Fruit fly (Drosophila melanogaster) whole organism, embryonic: ENCODE results near the gene CG33552.

Experiments
- Bgb ChIP-seq: fragments of 200-800 bp; sonication (Bioruptor generic); IDR thresholded peaks from 2 replicates; pipeline ENCODE4 v1.3.6; 2022; ENCODE audit warnings: missing biosample characterization, missing genetic modification characterization; ENCODE audit not compliant: partially characterized antibody
- CG10267 ChIP-seq: fragments of 200-800 bp; sonication (Bioruptor generic); optimal IDR thresholded peaks from 2 replicates; lab custom pipeline; 2018; ENCODE audit warnings: missing biosample characterization, mild to moderate bottlenecking, missing genetic modification characterization, moderate library complexity
- CG11093 ChIP-seq: fragments of 200-800 bp; sonication (Bioruptor generic); IDR thresholded peaks from 3 replicates; pipeline ENCODE4 v1.3.6; 2022; ENCODE audit warnings: missing biosample characterization, missing genetic modification characterization
- CG12155 ChIP-seq: fragments of 200-800 bp; sonication (Bioruptor generic); optimal IDR thresholded peaks from 3 replicates; lab custom pipeline; 2016; ENCODE audit warnings: missing biosample characterization, missing genetic modification characterization
- CG12236 ChIP-seq: fragments of 200-800 bp; sonication (Bioruptor generic); optimal IDR thresholded peaks from 2 replicates; lab custom pipeline; 2016; ENCODE audit warnings: missing biosample characterization, missing genetic modification characterization
- CG12659 ChIP-seq: fragments of 200-800 bp; sonication (Bioruptor generic); optimal IDR thresholded peaks from 3 replicates; lab custom pipeline; 2017; ENCODE audit warnings: mild to moderate bottlenecking, missing biosample characterization, missing genetic modification reagents, missing genetic modification characterization
- CG13287 ChIP-seq: fragments of 200-800 bp; sonication (Bioruptor generic); IDR thresholded peaks from 2 replicates; pipeline ENCODE4 v1.3.6; 2022; ENCODE audit warnings: missing biosample characterization, missing genetic modification characterization; ENCODE audit not compliant: partially characterized antibody
- CG15514 ChIP-seq: fragments of 200-800 bp; sonication (Bioruptor generic); optimal IDR thresholded peaks from 3 replicates; lab custom pipeline; 2017; ENCODE audit warnings: missing biosample characterization, missing genetic modification characterization, mild to moderate bottlenecking, moderate library complexity, missing genetic modification reagents
- CG15601 ChIP-seq: fragments of 200-800 bp; sonication (Bioruptor generic); optimal IDR thresholded peaks from 3 replicates; lab custom pipeline; 2019; ENCODE audit warnings: missing biosample characterization, mild to moderate bottlenecking, missing genetic modification characterization, moderate library complexity
- CG16813 ChIP-seq: fragments of 200-800 bp; sonication (Bioruptor generic); IDR thresholded peaks from 3 replicates; pipeline ENCODE4 v1.3.6; 2022; ENCODE audit warnings: missing biosample characterization, missing genetic modification characterization; ENCODE audit not compliant: partially characterized antibody
- CG17186 ChIP-seq: fragments of 200-800 bp; sonication (Bioruptor generic); optimal IDR thresholded peaks from 3 replicates; lab custom pipeline; 2017; ENCODE audit warnings: missing biosample characterization, missing genetic modification reagents, missing genetic modification characterization
- CG17912 ChIP-seq: fragments of 200-800 bp; sonication (Bioruptor generic); optimal IDR thresholded peaks from 2 replicates; lab custom pipeline; 2018; ENCODE audit warnings: missing biosample characterization, mild to moderate bottlenecking, missing genetic modification characterization
- CG2120 ChIP-seq: fragments of 200-800 bp; sonication (Bioruptor generic); optimal IDR thresholded peaks from 3 replicates; lab custom pipeline; 2016; ENCODE audit warnings: missing biosample characterization, missing genetic modification characterization
- CG2712 ChIP-seq: fragments of 200-800 bp; optimal IDR thresholded peaks from 3 replicates; lab custom pipeline; 2019; ENCODE audit warnings: missing biosample characterization, mild to moderate bottlenecking, missing genetic modification characterization, moderate library complexity
- CG31388 ChIP-seq: fragments of 200-800 bp; sonication (Bioruptor generic); optimal IDR thresholded peaks from 2 replicates; lab custom pipeline; 2016; ENCODE audit warnings: missing biosample characterization, missing genetic modification characterization
- CG3163 ChIP-seq: fragments of 200-800 bp; sonication (Bioruptor generic); optimal IDR thresholded peaks from 3 replicates; lab custom pipeline; 2016; ENCODE audit warnings: missing biosample characterization, missing genetic modification characterization
- CG3281 ChIP-seq: fragments of 200-800 bp; sonication (Bioruptor generic); optimal IDR thresholded peaks from 3 replicates; lab custom pipeline; 2017; ENCODE audit warnings: missing biosample characterization, mild to moderate bottlenecking, missing genetic modification characterization
- CG3407 ChIP-seq: fragments of 200-800 bp; sonication (Bioruptor generic); optimal IDR thresholded peaks from 2 replicates; lab custom pipeline; 2018; ENCODE audit warnings: missing biosample characterization, mild to moderate bottlenecking, missing genetic modification characterization
- CG34224 ChIP-seq: fragments of 200-800 bp; sonication (Bioruptor generic); IDR thresholded peaks from 3 replicates; pipeline ENCODE4 v1.3.6; 2022; ENCODE audit warnings: missing biosample characterization, missing genetic modification characterization; ENCODE audit not compliant: partially characterized antibody
- CG3995 ChIP-seq: fragments of 200-800 bp; sonication (Bioruptor generic); optimal IDR thresholded peaks from 3 replicates; lab custom pipeline; 2016; ENCODE audit warnings: missing biosample characterization, missing genetic modification characterization
- CG7745 ChIP-seq: fragments of 200-800 bp; sonication (Bioruptor generic); optimal IDR thresholded peaks from 2 replicates; lab custom pipeline; 2018; ENCODE audit warnings: missing biosample characterization, mild to moderate bottlenecking, missing genetic modification characterization, moderate library complexity
- CG7928 ChIP-seq: fragments of 200-800 bp; sonication (Bioruptor generic); optimal IDR thresholded peaks from 2 replicates; lab custom pipeline; 2017; ENCODE audit warnings: missing biosample characterization, mild to moderate bottlenecking, missing genetic modification characterization
- CG8290 ChIP-seq, 3 experiments: fragments of 200-800 bp; sonication (Bioruptor generic); optimal IDR thresholded peaks; 2 replicates each; lab custom pipeline; 2016 to 2019; ENCODE audit warnings: missing biosample characterization in 3 of 3, missing genetic modification characterization in 3 of 3, mild to moderate bottlenecking in 2 of 3, moderate library complexity in 1 of 3
- CHES-1-like ChIP-seq: fragments of 200-800 bp; sonication (Bioruptor generic); optimal IDR thresholded peaks from 2 replicates; lab custom pipeline; 2016; ENCODE audit warnings: missing biosample characterization, missing genetic modification characterization
- CoRest ChIP-seq: fragments of 200-800 bp; sonication (Bioruptor generic); optimal IDR thresholded peaks from 3 replicates; lab custom pipeline; 2018; ENCODE audit warnings: missing biosample characterization, mild to moderate bottlenecking, missing genetic modification characterization, moderate library complexity
- D19A ChIP-seq: fragments of 200-800 bp; optimal IDR thresholded peaks from 3 replicates; lab custom pipeline; 2019; ENCODE audit warnings: missing biosample characterization, mild to moderate bottlenecking, missing genetic modification characterization, moderate library complexity
- Dfd ChIP-seq, 2 experiments: fragments of >200 bp; optimal IDR thresholded peaks; 2 replicates each; lab custom pipeline; 2017; ENCODE audit warnings: missing biosample characterization in 2 of 2, missing genetic modification characterization in 2 of 2
- Dref ChIP-seq: fragments of 200-800 bp; sonication (Bioruptor generic); IDR thresholded peaks from 2 replicates; pipeline ENCODE4 v1.3.6; 2022; ENCODE audit warnings: missing biosample characterization, missing genetic modification characterization
- H2.0 ChIP-seq: fragments of 200-800 bp; sonication (Bioruptor generic); IDR thresholded peaks from 2 replicates; pipeline ENCODE4 v1.3.6; 2022; ENCODE audit warnings: missing biosample characterization, missing genetic modification characterization
- MESR4 ChIP-seq: fragments of 200-800 bp; sonication (Bioruptor generic); optimal IDR thresholded peaks from 2 replicates; lab custom pipeline; 2018; ENCODE audit warnings: missing biosample characterization, mild to moderate bottlenecking, missing genetic modification characterization, moderate library complexity
- Myb ChIP-seq: fragments of 200-800 bp; sonication (Bioruptor generic); optimal IDR thresholded peaks from 2 replicates; lab custom pipeline; 2016; ENCODE audit warnings: missing biosample characterization, missing genetic modification characterization
- NfI ChIP-seq: fragments of 200-800 bp; sonication (Bioruptor generic); optimal IDR thresholded peaks from 3 replicates; lab custom pipeline; 2018; ENCODE audit warnings: missing biosample characterization, mild to moderate bottlenecking, missing genetic modification characterization, moderate library complexity
- Ravus ChIP-seq: fragments of 200-800 bp; sonication (Bioruptor generic); IDR thresholded peaks from 2 replicates; pipeline ENCODE4 v1.3.6; 2022; ENCODE audit warnings: missing biosample characterization, missing genetic modification characterization
- Sry-δ ChIP-seq: fragments of 200-800 bp; sonication (Bioruptor generic); optimal IDR thresholded peaks from 2 replicates; lab custom pipeline; 2016; ENCODE audit warnings: missing biosample characterization, missing genetic modification characterization
- Vsx1 ChIP-seq: fragments of 200-800 bp; sonication (Bioruptor generic); optimal IDR thresholded peaks from 2 replicates; lab custom pipeline; 2017; ENCODE audit warnings: missing biosample characterization, mild to moderate bottlenecking, missing genetic modification characterization, missing genetic modification reagents
- aop ChIP-seq: fragments of 200-800 bp; sonication (Bioruptor generic); IDR thresholded peaks from 2 replicates; pipeline ENCODE4 v1.3.6; 2022; ENCODE audit warnings: missing biosample characterization, missing genetic modification characterization
- bbx ChIP-seq: fragments of 200-800 bp; sonication (Bioruptor generic); IDR thresholded peaks from 2 replicates; pipeline ENCODE4 v1.3.6; 2022; ENCODE audit warnings: missing biosample characterization, missing genetic modification characterization; ENCODE audit not compliant: partially characterized antibody
- bcd ChIP-seq: fragments of 200-800 bp; sonication (Bioruptor generic); optimal IDR thresholded peaks from 2 replicates; lab custom pipeline; 2017; ENCODE audit warnings: missing biosample characterization, mild to moderate bottlenecking, missing genetic modification characterization
- danr ChIP-seq: fragments of 200-800 bp; sonication (Bioruptor generic); IDR thresholded peaks from 2 replicates; pipeline ENCODE4 v1.3.6; 2022; ENCODE audit warnings: missing biosample characterization, missing genetic modification characterization
- dpn ChIP-seq, 2 experiments: fragments of 200-800 bp; sonication (Bioruptor generic); optimal IDR thresholded peaks; 3 replicates each; lab custom pipeline; 2016; ENCODE audit warnings: missing biosample characterization in 2 of 2, missing genetic modification characterization in 2 of 2
- gro ChIP-seq: fragments of 200-800 bp; sonication (Bioruptor generic); optimal IDR thresholded peaks from 2 replicates; lab custom pipeline; 2016; ENCODE audit warnings: missing biosample characterization, missing genetic modification characterization
- hbn ChIP-seq: fragments of 200-800 bp; sonication (Bioruptor generic); IDR thresholded peaks from 2 replicates; pipeline ENCODE4 v1.3.6; 2022; ENCODE audit warnings: missing biosample characterization, missing genetic modification characterization; ENCODE audit not compliant: partially characterized antibody
- lbe ChIP-seq: fragments of 200-800 bp; sonication (Bioruptor generic); optimal IDR thresholded peaks from 2 replicates; lab custom pipeline; 2016; ENCODE audit warnings: missing biosample characterization, mild to moderate bottlenecking, missing genetic modification characterization
- mld ChIP-seq: fragments of 200-800 bp; sonication (Bioruptor generic); IDR thresholded peaks from 3 replicates; pipeline ENCODE4 v1.3.6; 2022; ENCODE audit warnings: missing biosample characterization, missing genetic modification characterization; ENCODE audit not compliant: partially characterized antibody
- nerfin-1 ChIP-seq: fragments of 200-800 bp; sonication (Bioruptor generic); optimal IDR thresholded peaks from 3 replicates; lab custom pipeline; 2019; ENCODE audit warnings: missing biosample characterization, mild to moderate bottlenecking, missing genetic modification characterization, moderate library complexity
- tna ChIP-seq: fragments of 200-800 bp; sonication (Bioruptor generic); IDR thresholded peaks from 2 replicates; pipeline ENCODE4 v1.3.6; 2022; ENCODE audit warnings: missing biosample characterization, missing genetic modification characterization; ENCODE audit not compliant: partially characterized antibody
- vvl ChIP-seq: fragments of 200-800 bp; sonication (Bioruptor generic); IDR thresholded peaks from 2 replicates; pipeline ENCODE4 v1.3.6; 2022; ENCODE audit warnings: missing biosample characterization, missing genetic modification characterization

Gene CG33552

DNA sequence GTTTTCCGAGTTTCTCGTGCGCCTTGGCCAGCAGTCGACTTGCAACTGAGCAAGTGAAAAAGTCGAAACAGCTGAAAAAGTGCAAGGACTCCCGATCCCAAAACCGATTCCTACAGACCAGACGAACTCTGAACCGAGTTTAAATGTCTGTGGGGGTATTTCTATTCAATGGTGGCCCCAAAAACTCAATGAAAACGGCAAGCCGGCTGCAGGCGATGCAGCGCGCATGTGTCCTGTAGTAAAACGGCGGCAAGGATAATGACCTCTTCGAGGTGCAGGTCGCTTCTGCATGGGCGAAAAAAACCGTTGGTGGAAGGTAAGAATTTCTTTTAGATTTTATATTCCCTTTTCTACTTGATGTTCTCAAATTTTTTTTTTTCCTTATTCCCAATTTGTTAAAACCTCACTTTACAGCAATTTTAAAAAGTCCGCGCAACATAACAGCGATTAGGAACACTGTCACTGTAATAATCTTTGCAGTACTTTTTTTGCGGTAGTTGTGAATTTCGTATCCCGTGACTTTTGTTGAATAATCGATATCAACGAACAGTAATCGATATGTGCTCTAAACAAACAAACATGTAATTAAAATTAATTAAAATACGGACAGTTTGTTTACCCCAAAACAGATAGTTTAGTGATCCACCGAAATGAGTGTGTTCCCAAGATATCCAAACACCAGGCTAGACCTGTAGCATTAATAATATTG lies 5.5 kb upstream of the CG33552 start, which contains the start of the genes Trpgamma and her (continued):
- no peak for TF ChIP-seq CG3407 (GFP tag; lab: Kevin White, UChicago)
- TF ChIP-seq CG7928, result peak; percentile 46
- TF ChIP-seq MESR4, result peak; percentile 72
- TF ChIP-seq CG3995 (GFP tag; lab: Kevin White, UChicago), result peak; percentile 99
- TF ChIP-seq gro (GFP tag; lab: Kevin White, UChicago), result peak; percentile 53
- TF ChIP-seq CG31388 (GFP tag; lab: Kevin White, UChicago), result no peak
- TF ChIP-seq lbe (GFP tag; lab: Kevin White, UChicago), result peak; percentile 84
- TF ChIP-seq H2.0 (GFP tag; lab: Robert Waterston, UW), result no peak
- TF ChIP-seq CHES-1-like (GFP tag; lab: Kevin White, UChicago), result peak; percentile 25
- peak; percentile 73 for TF ChIP-seq tna (GFP tag; lab: Robert Waterston, UW)
- peak; percentile 16 for TF ChIP-seq CG12236 (GFP tag; lab: Kevin White, UChicago)
- TF ChIP-seq Ravus (GFP tag; lab: Robert Waterston, UW), result no peak
- peak; percentile 29 for TF ChIP-seq nerfin-1 (tag; lab: Kevin White, UChicago)
- peak; percentile 93 for TF ChIP-seq Bgb
- TF ChIP-seq CG8290 (GFP tag; optimal IDR thresholded peaks at IDR 0.05; lab: Kevin White, UChicago), result peak; percentile 22
- TF ChIP-seq CG8290 (tag; optimal IDR thresholded peaks at IDR 0.05; lab: Kevin White, UChicago), result peak in 1 of 2 experiments; percentile 65
- peak; percentile 92 for TF ChIP-seq CG34224 (GFP tag; lab: Robert Waterston, UW)
- peak; percentile 40 for TF ChIP-seq CG2120 (GFP tag; lab: Kevin White, UChicago)
- no peak for TF ChIP-seq CG3281 (GFP tag; lab: Kevin White, UChicago)
- no peak for TF ChIP-seq aop (GFP tag; lab: Robert Waterston, UW)
- peak; percentile 70; the same call in 2 of the 3 replicates for TF ChIP-seq mld (GFP tag; lab: Robert Waterston, UW)
- TF ChIP-seq D19A (tag; lab: Kevin White, UChicago), result no peak
- TF ChIP-seq Sry-δ (GFP tag; lab: Kevin White, UChicago), result peak; percentile 81
- peak; percentile 87 for TF ChIP-seq CG16813 (GFP tag; lab: Robert Waterston, UW)
- peak; percentile 22 for TF ChIP-seq CoRest (tag; lab: Kevin White, UChicago)
- TF ChIP-seq vvl, result 0 out of 2 replicates have a peak, but pooled peaks have one; percentile 46
- peak; percentile 22 for TF ChIP-seq CG2712 (tag; lab: Kevin White, UChicago)
- TF ChIP-seq dpn (GFP tag; optimal IDR thresholded peaks at IDR 0.05; lab: Kevin White, UChicago), result peak in 1 of 2 experiments; percentile 4
- no peak for TF ChIP-seq CG11093 (GFP tag; lab: Robert Waterston, UW)
- TF ChIP-seq CG17912 (GFP tag; lab: Kevin White, UChicago), result no peak
- peak; percentile 13 for TF ChIP-seq CG12155 (GFP tag; lab: Kevin White, UChicago)
- peak; percentile 88 for TF ChIP-seq hbn (GFP tag; lab: Robert Waterston, UW)
- peak; percentile 48 for TF ChIP-seq CG15514 (GFP tag; lab: Kevin White, UChicago)
- TF ChIP-seq Myb (GFP tag; lab: Kevin White, UChicago), result peak; percentile 37
- peak; percentile 5 for TF ChIP-seq Vsx1
- TF ChIP-seq CG17186 (GFP tag; lab: Kevin White, UChicago), result peak; percentile 11
- no peak for TF ChIP-seq Dfd (GFP tag; optimal IDR thresholded peaks at IDR 0.05; lab: Kevin White, UChicago)
- TF ChIP-seq bbx (GFP tag; lab: Robert Waterston, UW), result peak; percentile 86
- TF ChIP-seq Dref (GFP tag; lab: Robert Waterston, UW), result peak; percentile 85
- peak; percentile 65 for TF ChIP-seq CG12659 (GFP tag; lab: Kevin White, UChicago)
- peak; percentile 91 for TF ChIP-seq CG10267 (tag; lab: Kevin White, UChicago)
- TF ChIP-seq CG15601 (tag; lab: Kevin White, UChicago), result no peak
- TF ChIP-seq CG3163, result peak; percentile 0
- peak; percentile 18 for TF ChIP-seq bcd (GFP tag; lab: Kevin White, UChicago)
- peak; percentile 97 for TF ChIP-seq CG13287 (GFP tag; lab: Robert Waterston, UW)
- no peak for TF ChIP-seq NfI (GFP tag; lab: Kevin White, UChicago)
- TF ChIP-seq danr (GFP tag; lab: Robert Waterston, UW), result no peak
- TF ChIP-seq CG7745, result peak; percentile 98
